Worm (Caenorhabditis elegans) whole organism, midembryonic: Measurements from ENCODE around the gene inpp-1.

Source experiments
- T22C8.4 ChIP-seq: fragments of 200-800 bp; sonication (Bioruptor generic); IDR thresholded peaks from 2 replicates; pipeline ENCODE4 v1.3.6; 2022; ENCODE audit warnings: missing genetic modification characterization, missing compliant biosample characterization
- cog-1 ChIP-seq: sonication (generic microtip); optimal IDR thresholded peaks from 2 replicates; lab custom pipeline; 2016; ENCODE audit warnings: missing genetic modification characterization, missing compliant biosample characterization
- flt-1 ChIP-seq: fragments of 200-800 bp; sonication (Bioruptor generic); IDR thresholded peaks from 2 replicates; pipeline ENCODE4 v1.3.6; 2022; ENCODE audit warnings: missing genetic modification characterization, missing compliant biosample characterization
- klf-2 ChIP-seq: fragments of 200-800 bp; sonication (Bioruptor generic); conservative IDR thresholded peaks from 2 replicates; pipeline ENCODE4 v1.3.6; 2022; ENCODE audit warnings: missing genetic modification reagents, missing genetic modification characterization, missing compliant biosample characterization
- med-1 ChIP-seq: sonication (generic microtip); optimal IDR thresholded peaks from 2 replicates; lab custom pipeline; 2017; ENCODE audit warnings: missing genetic modification characterization, mild to moderate bottlenecking, missing compliant biosample characterization, antibody characterized with exemption, missing genetic modification reagents; ENCODE audit not compliant: insufficient read depth
- ref-1 ChIP-seq: fragments of 200-800 bp; sonication (Bioruptor generic); conservative IDR thresholded peaks from 2 replicates; pipeline ENCODE4 v1.3.6; 2022; ENCODE audit warnings: missing genetic modification reagents, missing genetic modification characterization, missing compliant biosample characterization
- tab-1 ChIP-seq: fragments of 200-800 bp; sonication (Bioruptor generic); IDR thresholded peaks from 2 replicates; pipeline ENCODE4 v1.3.6; 2022; ENCODE audit warnings: missing genetic modification characterization, missing compliant biosample characterization
- ztf-23 ChIP-seq: fragments of 200-800 bp; sonication (Bioruptor generic); IDR thresholded peaks from 2 replicates; pipeline ENCODE4 v1.3.6; 2022; ENCODE audit warnings: missing genetic modification reagents, missing genetic modification characterization, missing compliant biosample characterization
- ztf-29 ChIP-seq: fragments of 200-800 bp; sonication (Bioruptor generic); IDR thresholded peaks from 2 replicates; pipeline ENCODE4 v1.3.6; 2022; ENCODE audit warnings: missing genetic modification reagents, missing genetic modification characterization, missing compliant biosample characterization

The inpp-1 gene

DNA sequence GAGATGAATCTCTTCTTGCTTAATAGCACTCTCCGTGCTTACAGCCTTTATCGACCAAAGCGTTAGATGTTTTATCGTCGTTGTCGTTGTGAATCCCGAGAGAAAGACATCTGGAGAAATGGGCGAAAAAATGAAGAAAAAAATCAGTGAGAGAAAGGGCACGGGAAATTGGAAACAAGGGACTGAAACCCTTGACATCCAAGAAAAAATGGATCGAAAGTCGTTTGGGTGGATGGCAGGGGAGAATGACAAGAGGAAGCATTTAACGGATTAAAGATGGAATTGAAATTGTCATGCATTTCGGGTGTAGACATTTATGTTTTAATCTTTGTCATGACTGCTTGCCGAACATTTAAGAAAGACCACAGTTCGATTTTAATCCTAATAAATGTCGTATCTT lies at the start of gene inpp-1:
Gene inpp-1 (minus strand): TSS at position 101 of the 400 bp plus-strand sequence.
- TF ChIP-seq ref-1, result no peak
- TF ChIP-seq ztf-29 (GFP tag; lab: Robert Waterston, UW), result no peak
- no peak for TF ChIP-seq T22C8.4 (GFP tag; lab: Robert Waterston, UW)
- TF ChIP-seq cog-1 (tag; lab: Kevin White, UChicago), result no peak
- TF ChIP-seq med-1 (GFP tag; lab: Kevin White, UChicago), result no peak
- TF ChIP-seq flt-1 (GFP tag; lab: Robert Waterston, UW), result no peak
- no peak for TF ChIP-seq tab-1
- TF ChIP-seq klf-2 (GFP tag; lab: Robert Waterston, UW), result no peak
- TF ChIP-seq ztf-23 (GFP tag; lab: Robert Waterston, UW), result no peak

DNA sequence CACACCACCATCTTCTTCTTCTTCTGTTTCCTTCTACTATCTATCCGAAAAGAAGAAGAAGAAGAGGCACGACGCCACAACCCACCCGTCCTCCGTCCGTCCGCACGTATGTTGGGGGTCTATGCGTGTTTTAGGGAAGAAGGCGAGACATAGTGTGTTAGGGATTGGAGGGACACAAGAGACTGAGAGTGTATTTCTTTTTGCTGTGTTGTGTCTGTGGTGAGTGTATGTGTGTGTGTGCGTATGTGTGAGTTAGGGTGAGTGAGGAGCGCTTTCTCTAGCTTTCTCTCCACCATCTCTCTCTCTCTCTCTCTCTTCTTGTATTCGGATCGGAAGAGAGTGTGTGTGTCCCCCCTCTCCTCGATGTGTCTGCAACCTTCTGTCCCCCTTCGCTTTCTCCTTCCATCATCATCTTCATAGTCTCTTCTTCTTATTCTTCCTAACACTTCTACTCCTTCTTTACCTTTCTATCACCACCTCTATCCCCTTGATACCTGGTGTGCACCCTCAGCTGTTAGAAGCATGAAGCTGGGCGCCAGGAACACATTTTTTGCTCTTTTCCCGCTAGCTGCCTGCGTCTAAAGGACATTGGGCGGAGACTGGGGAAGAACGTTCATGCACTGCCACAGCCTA lies 48.1 kb upstream of the inpp-1 start:
- TF ChIP-seq klf-2 (GFP tag; lab: Robert Waterston, UW), result peak; percentile 54; the same call in 1 of the 2 replicates
- 0 out of 2 replicates have a peak, but pooled peaks have one; percentile 23 for TF ChIP-seq ref-1
- peak; percentile 91 for TF ChIP-seq cog-1 (tag; lab: Kevin White, UChicago)
- no peak for TF ChIP-seq ztf-23 (GFP tag; lab: Robert Waterston, UW)
- TF ChIP-seq ztf-29 (GFP tag; lab: Robert Waterston, UW), result peak; percentile 65
- no peak for TF ChIP-seq tab-1
- TF ChIP-seq flt-1 (GFP tag; lab: Robert Waterston, UW), result peak; percentile 68; the same call in 1 of the 2 replicates

DNA sequence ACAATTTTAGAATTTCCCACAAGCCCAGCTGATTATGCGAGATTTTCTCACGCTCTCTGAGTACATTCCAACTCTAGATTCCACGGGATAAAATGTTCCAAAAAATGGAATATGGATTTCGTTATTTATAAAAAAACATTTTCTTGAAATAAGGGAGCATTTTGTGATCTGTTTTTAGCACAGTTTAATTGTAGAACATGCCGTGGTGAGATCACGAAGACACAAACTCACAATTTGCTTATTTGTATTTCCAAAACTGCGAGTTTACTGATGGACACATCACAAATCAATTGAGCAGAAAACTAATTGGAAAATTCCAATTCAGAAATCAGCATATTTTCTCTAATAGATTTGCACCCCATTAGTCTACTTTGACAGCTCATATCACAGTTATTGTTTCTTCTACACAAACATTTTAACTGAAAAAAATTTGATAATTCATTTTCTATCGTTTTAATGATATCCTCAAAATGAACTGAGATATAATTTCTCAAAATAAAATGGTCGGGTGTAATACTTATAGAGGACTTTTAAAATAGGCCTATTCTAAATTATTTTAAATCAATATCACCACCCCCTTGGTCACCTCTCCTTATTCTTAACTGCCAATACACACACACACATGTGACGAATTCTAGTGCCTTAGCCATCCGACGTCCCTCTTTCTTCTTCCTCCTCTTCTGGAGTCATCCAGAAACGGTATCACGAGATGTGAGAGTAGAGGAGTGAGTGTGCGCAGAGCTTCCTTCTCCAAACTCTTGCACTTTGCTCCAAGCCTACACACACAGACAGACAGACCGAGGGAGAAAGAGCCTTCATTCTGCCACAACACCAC lies 47.3 kb upstream of the inpp-1 start:
- TF ChIP-seq cog-1 (tag; lab: Kevin White, UChicago), result no peak
- TF ChIP-seq flt-1 (GFP tag; lab: Robert Waterston, UW), result no peak
- TF ChIP-seq klf-2 (GFP tag; lab: Robert Waterston, UW), result no peak

DNA sequence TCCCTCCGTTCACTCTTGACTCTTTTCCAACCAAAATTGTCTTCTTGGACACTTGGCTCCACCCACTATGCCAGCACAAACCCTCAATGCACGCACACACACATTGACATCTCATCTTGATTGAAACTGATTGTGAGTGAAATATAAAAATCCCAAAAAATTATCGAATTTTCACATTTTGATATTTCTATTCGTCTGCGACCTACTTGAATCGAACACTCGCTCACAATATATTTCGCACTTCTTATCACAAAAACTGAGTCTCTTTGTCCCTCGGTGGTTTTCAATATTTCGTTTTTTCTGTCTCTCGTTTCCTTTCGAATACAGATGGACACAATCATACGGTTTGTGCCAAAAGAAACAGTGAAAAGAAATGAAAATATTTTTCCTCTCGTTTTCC lies 46.4 kb upstream of the inpp-1 start:
- no peak for TF ChIP-seq ztf-23 (GFP tag; lab: Robert Waterston, UW)
- no peak for TF ChIP-seq cog-1 (tag; lab: Kevin White, UChicago)
- TF ChIP-seq tab-1, result no peak
- TF ChIP-seq flt-1 (GFP tag; lab: Robert Waterston, UW), result no peak
- no peak for TF ChIP-seq klf-2 (GFP tag; lab: Robert Waterston, UW)
- TF ChIP-seq ref-1, result no peak
- TF ChIP-seq T22C8.4 (GFP tag; lab: Robert Waterston, UW), result no peak
- TF ChIP-seq med-1 (GFP tag; lab: Kevin White, UChicago), result no peak
- TF ChIP-seq ztf-29 (GFP tag; lab: Robert Waterston, UW), result no peak

DNA sequence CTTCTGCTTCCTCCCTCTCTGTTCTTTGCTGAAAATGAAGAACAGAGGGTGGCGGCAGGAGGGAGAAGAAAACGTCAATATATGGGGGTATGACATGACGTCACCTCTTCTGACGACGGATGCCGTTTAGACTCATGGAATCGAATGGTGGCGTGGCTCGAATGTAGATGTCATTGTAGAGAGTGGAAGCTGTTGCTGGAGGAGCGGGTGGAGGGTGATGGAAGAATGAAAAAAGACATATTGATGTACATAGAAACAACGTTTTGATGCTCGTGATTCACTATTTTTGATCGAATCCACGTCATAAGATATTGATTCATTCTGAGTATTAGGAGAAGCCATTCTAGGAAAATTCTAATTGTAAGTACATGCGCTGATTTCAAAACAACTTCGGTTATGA lies 45.3 kb upstream of the inpp-1 start:
- TF ChIP-seq ref-1, result no peak
- TF ChIP-seq ztf-23 (GFP tag; lab: Robert Waterston, UW), result no peak
- TF ChIP-seq klf-2 (GFP tag; lab: Robert Waterston, UW), result 0 out of 2 replicates have a peak, but pooled peaks have one; percentile 15
- TF ChIP-seq cog-1 (tag; lab: Kevin White, UChicago), result no peak
- no peak for TF ChIP-seq flt-1 (GFP tag; lab: Robert Waterston, UW)

DNA sequence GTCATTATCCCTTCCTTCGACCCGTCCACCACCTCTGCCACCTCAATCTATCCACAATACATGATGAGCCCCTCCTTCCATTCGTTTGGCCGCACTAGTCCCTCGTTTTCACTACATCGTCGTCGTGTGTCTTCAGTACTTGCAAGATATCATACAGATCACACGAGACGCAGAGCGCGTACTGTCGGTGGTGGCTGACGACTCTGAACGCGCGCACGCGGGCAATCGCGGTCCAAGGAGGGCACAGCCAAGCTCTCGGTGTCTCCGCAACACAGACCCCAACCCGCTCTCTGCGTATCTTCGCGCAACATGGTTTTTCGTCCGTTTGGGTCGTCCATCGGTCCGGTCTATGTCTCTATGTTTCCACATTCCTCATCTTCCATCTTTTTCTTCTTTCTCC lies 43.3 kb upstream of the inpp-1 start:
- TF ChIP-seq flt-1 (GFP tag; lab: Robert Waterston, UW), result peak; percentile 54; the same call in 1 of the 2 replicates
- TF ChIP-seq cog-1 (tag; lab: Kevin White, UChicago), result peak; percentile 58
- TF ChIP-seq tab-1, result peak; percentile 74
- 0 out of 2 replicates have a peak, but pooled peaks have one; percentile 33 for TF ChIP-seq ztf-23 (GFP tag; lab: Robert Waterston, UW)
- TF ChIP-seq med-1 (GFP tag; lab: Kevin White, UChicago), result no peak

DNA sequence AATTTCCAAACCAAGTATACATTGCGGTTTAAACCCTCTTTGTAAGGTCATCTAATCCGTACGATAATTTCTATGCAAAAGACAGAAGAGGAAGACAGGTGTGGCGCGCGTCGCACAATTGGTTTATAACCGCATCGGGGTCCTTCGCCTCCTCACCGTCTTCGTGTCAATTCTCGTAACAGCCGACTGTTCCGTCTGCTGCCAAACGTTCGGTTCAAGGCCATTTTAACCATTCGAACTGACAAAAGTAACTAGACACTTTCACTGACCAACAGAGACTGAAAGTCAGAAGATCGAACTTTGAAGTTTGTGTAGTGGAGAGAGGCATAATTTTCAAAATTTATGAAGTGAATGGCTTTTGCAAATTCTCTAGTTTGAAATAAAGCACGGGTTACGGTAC lies 42.2 kb upstream of the inpp-1 start:
- TF ChIP-seq med-1 (GFP tag; lab: Kevin White, UChicago) (no peak), ref-1 (no peak), T22C8.4 (GFP tag; lab: Robert Waterston, UW) (no peak), cog-1 (tag; lab: Kevin White, UChicago) (no peak), tab-1 (no peak), klf-2 (GFP tag; lab: Robert Waterston, UW) (no peak), ztf-29 (GFP tag; lab: Robert Waterston, UW) (no peak), flt-1 (GFP tag; lab: Robert Waterston, UW) (no peak), ztf-23 (GFP tag; lab: Robert Waterston, UW) (no peak)

DNA sequence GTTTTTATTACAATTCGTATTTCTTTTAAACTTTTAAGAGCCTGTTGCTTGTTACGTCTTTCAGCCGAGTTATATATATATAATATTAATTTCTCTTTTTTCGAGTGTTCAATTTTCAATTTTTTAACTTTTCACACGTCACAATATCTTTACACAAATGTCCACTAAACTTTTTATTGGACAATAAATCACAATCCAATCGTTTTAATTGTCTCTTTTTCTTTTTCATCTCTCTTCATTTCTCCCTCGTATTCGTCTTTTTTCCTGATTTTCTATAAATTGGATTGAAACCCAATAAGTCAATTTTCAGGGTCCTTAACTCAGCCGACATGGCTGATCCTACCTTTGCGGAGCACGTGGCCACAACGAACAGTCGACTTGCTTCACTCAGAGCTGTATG lies 38.4 kb upstream of the inpp-1 start, which contains the start of gene miz-1:
Gene miz-1 (plus strand): TSS at position 301 of the 400 bp plus-strand sequence.
- no peak for TF ChIP-seq tab-1
- TF ChIP-seq ref-1, result no peak
- no peak for TF ChIP-seq flt-1 (GFP tag; lab: Robert Waterston, UW)
- no peak for TF ChIP-seq med-1 (GFP tag; lab: Kevin White, UChicago)
- TF ChIP-seq klf-2 (GFP tag; lab: Robert Waterston, UW), result no peak
- no peak for TF ChIP-seq T22C8.4 (GFP tag; lab: Robert Waterston, UW)
- TF ChIP-seq cog-1 (tag; lab: Kevin White, UChicago), result no peak
- no peak for TF ChIP-seq ztf-23 (GFP tag; lab: Robert Waterston, UW)

DNA sequence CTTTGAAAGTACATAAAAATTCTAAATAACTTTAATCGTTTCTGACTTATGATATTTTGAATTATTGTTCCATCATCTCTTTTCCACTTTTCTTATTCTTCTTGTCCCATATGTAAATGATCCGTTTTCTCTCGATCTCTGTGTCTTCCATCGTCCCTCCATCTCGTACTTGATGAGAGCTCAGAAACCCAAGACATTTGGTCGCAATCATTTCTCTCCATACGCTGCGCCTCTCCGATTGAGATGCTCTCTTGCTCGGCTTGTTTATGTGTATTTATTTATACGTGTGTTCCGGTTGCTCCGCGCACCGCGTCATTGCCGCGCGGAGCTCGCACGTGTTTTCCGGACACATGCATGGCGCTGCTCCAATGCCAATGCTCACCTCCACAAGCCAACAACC lies 37.7 kb upstream of the inpp-1 start:
- no peak for TF ChIP-seq flt-1 (GFP tag; lab: Robert Waterston, UW)
- TF ChIP-seq ztf-23 (GFP tag; lab: Robert Waterston, UW), result no peak
- TF ChIP-seq klf-2 (GFP tag; lab: Robert Waterston, UW), result no peak
- no peak for TF ChIP-seq med-1 (GFP tag; lab: Kevin White, UChicago)
